Worm (Caenorhabditis elegans): ENCODE results near the gene pals-40.

pals-40 gene

ce11 chrIII:1389988-1390387 lies 12.2 kb upstream of the pals-40 start (continued):
- TF ChIP-seq vab-7 (GFP tag; IDR thresholded peaks at IDR 0.05) (no peak), fkh-10 (GFP tag; optimal IDR thresholded peaks at IDR 0.05) (no peak), ces-1 (GFP tag; optimal IDR thresholded peaks at IDR 0.05) (no peak), ama-1 (optimal IDR thresholded peaks at IDR 0.05) (no peak), php-3 (GFP tag; IDR thresholded peaks at IDR 0.05) (peak; percentile 37; the same call in 1 of the 2 replicates), daf-16 (GFP tag; optimal IDR thresholded peaks at IDR 0.05) (no peak), daf-16 (tag; optimal IDR thresholded peaks at IDR 0.05) (peak; percentile 61), lin-29 (GFP tag; IDR thresholded peaks at IDR 0.05) (no peak), F49E8.2 (tag; optimal IDR thresholded peaks at IDR 0.05; ENCODE audit: borderline replicate concordance) (no peak), dmd-6 (GFP tag; IDR thresholded peaks at IDR 0.05) (peak; percentile 75), F37D6.2 (tag; optimal IDR thresholded peaks at IDR 0.05) (no peak), aha-1 (tag) (no peak), egl-43 (GFP tag; IDR thresholded peaks at IDR 0.05) (no peak), zip-11 (GFP tag; IDR thresholded peaks at IDR 0.05) (no peak), lsy-2 (tag; optimal IDR thresholded peaks at IDR 0.05) (peak in 1 of 2 experiments; percentile 22), sdz-12 (GFP tag; optimal IDR thresholded peaks at IDR 0.05) (no peak), ctbp-1 (GFP tag; IDR thresholded peaks at IDR 0.05) (no peak), gei-8 (GFP tag; optimal IDR thresholded peaks at IDR 0.05) (no peak), cey-2 (tag; optimal IDR thresholded peaks at IDR 0.05; ENCODE audit: borderline replicate concordance, insufficient read depth) (no peak), dve-1 (tag; optimal IDR thresholded peaks at IDR 0.05; ENCODE audit: insufficient read depth) (peak; percentile 71), jun-1 (tag; optimal IDR thresholded peaks at IDR 0.05) (no peak), lir-3 (tag; optimal IDR thresholded peaks at IDR 0.05) (no peak), nhr-102 (tag; optimal IDR thresholded peaks at IDR 0.05) (no peak), nhr-76 (tag; optimal IDR thresholded peaks at IDR 0.05) (no peak), nhr-25 (tag; optimal IDR thresholded peaks at IDR 0.05; ENCODE audit: borderline replicate concordance, insufficient read depth) (no peak), ceh-44 (GFP tag; IDR thresholded peaks at IDR 0.05) (no peak), spr-1 (tag; optimal IDR thresholded peaks at IDR 0.05) (no peak), duxl-1 (tag; optimal IDR thresholded peaks at IDR 0.05; ENCODE audit: poor library complexity) (no peak), fos-1 (tag; optimal IDR thresholded peaks at IDR 0.05) (no peak), zag-1 (tag; optimal IDR thresholded peaks at IDR 0.05) (no peak), tag-97 (GFP tag; IDR thresholded peaks at IDR 0.05) (no peak), nhr-28 (tag; optimal IDR thresholded peaks at IDR 0.05) (peak; percentile 83), nhr-237 (tag; optimal IDR thresholded peaks at IDR 0.05) (no peak), nhr-77 (tag; optimal IDR thresholded peaks at IDR 0.05) (peak; percentile 57), ztf-11 (tag; optimal IDR thresholded peaks at IDR 0.05) (no peak), lin-1 (GFP tag; IDR thresholded peaks at IDR 0.05) (no peak), ztf-7 (tag; optimal IDR thresholded peaks at IDR 0.05) (no peak), madf-9 (GFP tag; conservative IDR thresholded peaks at IDR 0.05) (no peak), dmd-8 (GFP tag; IDR thresholded peaks at IDR 0.05) (no peak), ceh-20 (GFP tag; IDR thresholded peaks at IDR 0.05) (no peak), unc-39 (tag; optimal IDR thresholded peaks at IDR 0.05) (no peak), snpc-4 (tag; optimal IDR thresholded peaks at IDR 0.05) (no peak), ceh-62 (tag; optimal IDR thresholded peaks at IDR 0.05) (no peak), arid-1 (GFP tag; conservative IDR thresholded peaks at IDR 0.05) (no peak), lin-38 (GFP tag; IDR thresholded peaks at IDR 0.05) (no peak), dpl-1 (GFP tag; optimal IDR thresholded peaks at IDR 0.05) (no peak), aly-2 (tag; optimal IDR thresholded peaks at IDR 0.05) (no peak), tra-1 (GFP tag; IDR thresholded peaks at IDR 0.05) (no peak), nhr-41 (GFP tag; IDR thresholded peaks at IDR 0.05) (no peak), lin-15B (tag; optimal IDR thresholded peaks at IDR 0.05) (no peak)

All from whole organism, L4 larva.